Fruit fly (Drosophila melanogaster) whole organism, embryonic: ENCODE results near the gene CG10086.

Experiments used
- Aef1 ChIP-seq: fragments of 200-800 bp; sonication (Bioruptor generic); IDR thresholded peaks from 3 replicates; pipeline ENCODE4 v1.3.6; 2022; ENCODE audit warnings: missing biosample characterization, missing genetic modification characterization
- Bdp1 ChIP-seq: fragments of 200-800 bp; sonication (Bioruptor generic); optimal IDR thresholded peaks from 3 replicates; lab custom pipeline; 2016; ENCODE audit warnings: missing biosample characterization, missing genetic modification characterization
- CG10147 ChIP-seq: fragments of 200-800 bp; sonication (Bioruptor generic); optimal IDR thresholded peaks from 2 replicates; lab custom pipeline; 2019; ENCODE audit warnings: missing biosample characterization, mild to moderate bottlenecking, missing genetic modification characterization, moderate library complexity
- CG13894 ChIP-seq: fragments of 200-800 bp; sonication (Bioruptor generic); optimal IDR thresholded peaks from 3 replicates; lab custom pipeline; 2018; ENCODE audit warnings: missing biosample characterization, mild to moderate bottlenecking, missing genetic modification characterization, moderate library complexity
- CG15011 ChIP-seq: fragments of 200-800 bp; sonication (Bioruptor generic); optimal IDR thresholded peaks from 3 replicates; lab custom pipeline; 2018; ENCODE audit warnings: missing biosample characterization, mild to moderate bottlenecking, missing genetic modification characterization
- CG15514 ChIP-seq: fragments of 200-800 bp; sonication (Bioruptor generic); optimal IDR thresholded peaks from 3 replicates; lab custom pipeline; 2017; ENCODE audit warnings: missing biosample characterization, missing genetic modification characterization, mild to moderate bottlenecking, moderate library complexity, missing genetic modification reagents
- CG1647 ChIP-seq: fragments of 200-800 bp; sonication (Bioruptor generic); optimal IDR thresholded peaks from 3 replicates; lab custom pipeline; 2016; ENCODE audit warnings: missing biosample characterization, missing genetic modification characterization
- CG16815 ChIP-seq: fragments of 200-800 bp; sonication (Bioruptor generic); optimal IDR thresholded peaks from 3 replicates; lab custom pipeline; 2017; ENCODE audit warnings: missing biosample characterization, mild to moderate bottlenecking, missing genetic modification characterization
- CG17385 ChIP-seq: fragments of 200-800 bp; sonication (Bioruptor generic); optimal IDR thresholded peaks from 3 replicates; lab custom pipeline; 2018; ENCODE audit warnings: missing biosample characterization, mild to moderate bottlenecking, missing genetic modification characterization
- CG18011 ChIP-seq: fragments of 200-800 bp; sonication (Bioruptor generic); optimal IDR thresholded peaks from 2 replicates; lab custom pipeline; 2017; ENCODE audit warnings: missing biosample characterization, missing genetic modification characterization, mild to moderate bottlenecking, moderate library complexity, missing genotype
- CG18619 ChIP-seq: fragments of 200-800 bp; sonication (Bioruptor generic); optimal IDR thresholded peaks from 3 replicates; lab custom pipeline; 2017; ENCODE audit warnings: missing biosample characterization, mild to moderate bottlenecking, missing genetic modification characterization
- CG2129 ChIP-seq: fragments of 200-800 bp; sonication (Bioruptor generic); IDR thresholded peaks from 2 replicates; pipeline ENCODE4 v1.3.6; 2022; ENCODE audit warnings: missing biosample characterization, missing genetic modification characterization; ENCODE audit not compliant: partially characterized antibody
- CG2678 ChIP-seq: fragments of 200-800 bp; sonication (Bioruptor generic); optimal IDR thresholded peaks from 3 replicates; lab custom pipeline; 2019; ENCODE audit warnings: missing biosample characterization, mild to moderate bottlenecking, missing genetic modification characterization, moderate library complexity
- CG30020 ChIP-seq: fragments of 200-800 bp; optimal IDR thresholded peaks from 2 replicates; lab custom pipeline; 2019; ENCODE audit warnings: missing biosample characterization, mild to moderate bottlenecking, missing genetic modification characterization, moderate library complexity
- CG3726 ChIP-seq: fragments of 200-800 bp; sonication (Bioruptor generic); IDR thresholded peaks from 3 replicates; pipeline ENCODE4, ENCODE4 v1.3.6; 2022; ENCODE audit warnings: missing biosample characterization, missing genetic modification characterization
- CG6272 ChIP-seq: fragments of 200-800 bp; sonication (Bioruptor generic); IDR thresholded peaks from 2 replicates; pipeline ENCODE4 v1.3.6; 2022; ENCODE audit warnings: missing biosample characterization, missing genetic modification characterization
- CG7372 ChIP-seq: fragments of 200-800 bp; sonication (Bioruptor generic); IDR thresholded peaks from 2 replicates; pipeline ENCODE4 v1.3.6; 2022; ENCODE audit warnings: missing biosample characterization, missing genetic modification characterization
- CG8281 ChIP-seq: fragments of 200-800 bp; sonication (Bioruptor generic); optimal IDR thresholded peaks from 2 replicates; lab custom pipeline; 2018; ENCODE audit warnings: missing biosample characterization, mild to moderate bottlenecking, missing genetic modification characterization, moderate library complexity
- CG9932 ChIP-seq: fragments of 200-800 bp; sonication (Bioruptor generic); IDR thresholded peaks from 2 replicates; pipeline ENCODE4 v1.3.6; 2022; ENCODE audit warnings: missing biosample characterization, missing genetic modification characterization
- CkIIα-i1 ChIP-seq: fragments of 200-800 bp; sonication (Bioruptor generic); IDR thresholded peaks from 2 replicates; pipeline ENCODE4 v1.3.6; 2022; ENCODE audit warnings: missing biosample characterization, missing genetic modification characterization
- D19B ChIP-seq: fragments of 200-800 bp; sonication (Bioruptor generic); optimal IDR thresholded peaks from 2 replicates; lab custom pipeline; 2017; ENCODE audit warnings: missing biosample characterization, mild to moderate bottlenecking, missing genetic modification characterization
- Med ChIP-seq: fragments of 200-800 bp; sonication (Bioruptor generic); peaks from one replicate; lab custom pipeline; 2016; ENCODE audit warnings: missing biosample characterization, missing genetic modification characterization, mild to moderate bottlenecking, inconsistent platforms, moderate library complexity
- Mes4 ChIP-seq: fragments of 200-800 bp; sonication (Bioruptor generic); optimal IDR thresholded peaks from 2 replicates; lab custom pipeline; 2016; ENCODE audit warnings: missing biosample characterization, missing genetic modification characterization
- Rfx ChIP-seq: fragments of 200-800 bp; sonication (Bioruptor generic); IDR thresholded peaks from 2 replicates; pipeline ENCODE4 v1.3.6; 2022; ENCODE audit warnings: missing biosample characterization, missing genetic modification characterization
- Sox102F ChIP-seq: fragments of 200-800 bp; sonication (Bioruptor generic); optimal IDR thresholded peaks from 2 replicates; lab custom pipeline; 2018; ENCODE audit warnings: missing biosample characterization, mild to moderate bottlenecking, missing genetic modification characterization, moderate library complexity
- Spps ChIP-seq: fragments of 200-800 bp; sonication (Bioruptor generic); optimal IDR thresholded peaks from 2 replicates; lab custom pipeline; 2018; ENCODE audit warnings: missing biosample characterization, mild to moderate bottlenecking, missing genetic modification characterization
- bbx ChIP-seq: fragments of 200-800 bp; sonication (Bioruptor generic); IDR thresholded peaks from 2 replicates; pipeline ENCODE4 v1.3.6; 2022; ENCODE audit warnings: missing biosample characterization, missing genetic modification characterization; ENCODE audit not compliant: partially characterized antibody
- cwo ChIP-seq: fragments of 200-800 bp; sonication (Bioruptor generic); optimal IDR thresholded peaks from 3 replicates; lab custom pipeline; 2017; ENCODE audit warnings: missing biosample characterization, missing genetic modification characterization, mild to moderate bottlenecking, moderate library complexity, missing genetic modification reagents
- dimm ChIP-seq: fragments of 200-800 bp; sonication (Bioruptor generic); IDR thresholded peaks from 2 replicates; pipeline ENCODE4 v1.3.6; 2022; ENCODE audit warnings: missing biosample characterization, missing genetic modification characterization
- dmrt99B ChIP-seq: fragments of 200-800 bp; sonication (Bioruptor generic); optimal IDR thresholded peaks from 2 replicates; lab custom pipeline; 2018; ENCODE audit warnings: missing biosample characterization, mild to moderate bottlenecking, missing genetic modification characterization, moderate library complexity
- fd102C ChIP-seq: fragments of 200-800 bp; sonication (Bioruptor generic); optimal IDR thresholded peaks from 2 replicates; lab custom pipeline; 2018; ENCODE audit warnings: missing biosample characterization, mild to moderate bottlenecking, missing genetic modification characterization, moderate library complexity
- gce ChIP-seq: fragments of 200-800 bp; sonication (Bioruptor generic); IDR thresholded peaks from 3 replicates; pipeline ENCODE4 v1.3.6; 2022; ENCODE audit warnings: missing biosample characterization, missing genetic modification characterization
- gsb-n ChIP-seq: fragments of 200-800 bp; sonication (Bioruptor generic); optimal IDR thresholded peaks from 3 replicates; lab custom pipeline; 2018; ENCODE audit warnings: missing biosample characterization, mild to moderate bottlenecking, missing genetic modification characterization
- h ChIP-seq: fragments of >200 bp; optimal IDR thresholded peaks from 2 replicates; lab custom pipeline; 2017
- ham ChIP-seq: fragments of 200-800 bp; sonication (Bioruptor generic); IDR thresholded peaks from 2 replicates; pipeline ENCODE4 v1.3.6; 2022; ENCODE audit warnings: missing biosample characterization, missing genetic modification characterization
- ind ChIP-seq: fragments of 200-800 bp; sonication (Bioruptor generic); optimal IDR thresholded peaks from 3 replicates; lab custom pipeline; 2016; ENCODE audit warnings: missing biosample characterization, missing genetic modification characterization
- mam ChIP-seq: fragments of 200-800 bp; sonication (Bioruptor generic); optimal IDR thresholded peaks from 3 replicates; lab custom pipeline; 2016; ENCODE audit warnings: missing biosample characterization, missing genetic modification characterization
- mirr ChIP-seq: fragments of 200-800 bp; sonication (Bioruptor generic); optimal IDR thresholded peaks from 3 replicates; lab custom pipeline; 2018; ENCODE audit warnings: missing biosample characterization, mild to moderate bottlenecking, missing genetic modification characterization
- nerfin-1 ChIP-seq: fragments of 200-800 bp; sonication (Bioruptor generic); optimal IDR thresholded peaks from 3 replicates; lab custom pipeline; 2019; ENCODE audit warnings: missing biosample characterization, mild to moderate bottlenecking, missing genetic modification characterization, moderate library complexity
- org-1 ChIP-seq: fragments of 200-800 bp; sonication (Bioruptor generic); optimal IDR thresholded peaks from 2 replicates; lab custom pipeline; 2017; ENCODE audit warnings: missing biosample characterization, missing genetic modification characterization
- pho ChIP-seq: fragments of 200-800 bp; sonication (Bioruptor generic); optimal IDR thresholded peaks from 2 replicates; lab custom pipeline; 2016; ENCODE audit warnings: missing biosample characterization, missing genetic modification characterization
- ranshi ChIP-seq: fragments of 200-800 bp; sonication (Bioruptor generic); IDR thresholded peaks from 2 replicates; pipeline ENCODE4 v1.3.6; 2022; ENCODE audit warnings: missing biosample characterization, missing genetic modification characterization
- ro ChIP-seq: fragments of 200-800 bp; sonication (Bioruptor generic); IDR thresholded peaks from 2 replicates; pipeline ENCODE4 v1.3.6; 2022; ENCODE audit warnings: missing biosample characterization, missing genetic modification characterization
- sd ChIP-seq: fragments of 200-800 bp; sonication (Bioruptor generic); optimal IDR thresholded peaks from 3 replicates; lab custom pipeline; 2018; ENCODE audit warnings: missing biosample characterization, mild to moderate bottlenecking, missing genetic modification characterization, moderate library complexity
- slbo ChIP-seq: fragments of 200-800 bp; sonication (Bioruptor generic); IDR thresholded peaks from 2 replicates; pipeline ENCODE4 v1.3.6; 2022; ENCODE audit warnings: missing biosample characterization, missing genetic modification characterization
- tna ChIP-seq: fragments of 200-800 bp; sonication (Bioruptor generic); IDR thresholded peaks from 2 replicates; pipeline ENCODE4 v1.3.6; 2022; ENCODE audit warnings: missing biosample characterization, missing genetic modification characterization; ENCODE audit not compliant: partially characterized antibody
- trem ChIP-seq: fragments of 200-800 bp; optimal IDR thresholded peaks from 3 replicates; lab custom pipeline; 2019; ENCODE audit warnings: missing biosample characterization, mild to moderate bottlenecking, missing genetic modification characterization, moderate library complexity
- tx ChIP-seq: fragments of 200-800 bp; sonication (Bioruptor generic); optimal IDR thresholded peaks from 2 replicates; lab custom pipeline; 2016; ENCODE audit warnings: missing biosample characterization, missing genetic modification characterization

CG10086 gene

DNA sequence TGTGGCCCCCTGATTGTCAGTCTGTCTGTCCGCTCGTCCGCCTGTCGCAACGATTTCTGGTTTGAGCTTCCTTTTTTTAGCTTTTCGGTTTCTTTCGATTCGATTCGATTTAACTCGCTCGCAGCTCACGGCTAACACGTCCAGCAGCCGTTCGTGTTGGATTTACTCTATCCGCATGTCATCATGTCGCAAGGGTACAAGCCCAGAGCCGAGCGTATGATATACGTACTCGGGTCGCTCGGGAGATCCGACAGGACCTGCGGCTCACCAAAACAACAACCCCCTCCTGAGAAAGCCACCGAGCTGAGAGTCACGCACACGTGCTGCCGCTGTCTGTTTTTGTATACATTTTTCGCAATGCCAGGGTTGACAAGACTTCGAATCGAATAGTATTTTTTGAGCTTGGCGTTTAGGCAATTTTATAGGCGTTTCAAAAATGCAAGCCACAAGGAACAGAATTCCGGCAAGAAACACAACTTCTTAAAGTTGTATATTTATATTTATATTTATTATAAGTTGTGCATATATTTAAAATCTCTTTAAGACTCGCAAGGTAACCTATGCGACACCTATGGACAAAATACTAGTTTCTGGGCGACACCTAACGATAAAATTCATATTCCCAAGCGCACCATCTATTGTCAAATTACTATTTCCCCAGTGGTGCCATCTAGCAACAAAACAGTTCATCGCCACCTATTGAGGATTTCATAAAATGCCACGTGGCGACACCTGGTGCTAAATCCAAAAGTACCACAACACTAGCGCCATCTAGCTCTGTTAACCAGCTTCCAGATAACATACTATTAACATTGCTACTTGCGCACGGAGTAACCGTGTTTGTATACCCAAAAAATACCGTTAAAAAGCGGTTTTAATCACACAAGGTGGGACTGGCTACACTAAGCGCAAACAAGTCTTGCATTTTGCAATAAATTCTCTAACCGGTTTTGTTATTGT, 19.5 kb downstream of the CG10086 start, which contains the start of the genes CG2993 and sgll (continued):
- peak; percentile 86 for TF ChIP-seq CG18619 (GFP tag; lab: Kevin White, UChicago)
- peak; percentile 95 for TF ChIP-seq ind (GFP tag; lab: Kevin White, UChicago)
- TF ChIP-seq CG15514 (GFP tag; lab: Kevin White, UChicago): peak; percentile 76
- TF ChIP-seq org-1 (GFP tag; lab: Kevin White, UChicago): peak; percentile 83
- peak; percentile 70 for TF ChIP-seq CG17385 (GFP tag; lab: Kevin White, UChicago)
- TF ChIP-seq mirr (GFP tag; lab: Kevin White, UChicago): peak; percentile 89
- TF ChIP-seq h (lab: Kevin White, UChicago): no peak
- TF ChIP-seq D19B: peak; percentile 72
- TF ChIP-seq CG7372 (GFP tag; lab: Robert Waterston, UW): peak; percentile 83
- TF ChIP-seq Bdp1 (GFP tag; lab: Kevin White, UChicago): peak; percentile 63
- TF ChIP-seq CG3726: peak; percentile 88; the same call in 2 of the 3 replicates
- TF ChIP-seq sd (tag; lab: Kevin White, UChicago): peak; percentile 94
- TF ChIP-seq dimm (GFP tag; lab: Robert Waterston, UW): peak; percentile 62
- TF ChIP-seq Sox102F (GFP tag; lab: Kevin White, UChicago): peak; percentile 94
- TF ChIP-seq tx (GFP tag; lab: Kevin White, UChicago): peak; percentile 80
- peak; percentile 98 for TF ChIP-seq slbo (GFP tag; lab: Robert Waterston, UW)
- TF ChIP-seq CG30020 (tag; lab: Kevin White, UChicago): peak; percentile 24
- peak; percentile 67 for TF ChIP-seq fd102C (GFP tag; lab: Kevin White, UChicago)
- peak; percentile 42 for TF ChIP-seq CG8281 (tag; lab: Kevin White, UChicago)
- peak; percentile 61 for TF ChIP-seq trem (tag; lab: Kevin White, UChicago)
- peak; percentile 96 for TF ChIP-seq CG9932 (GFP tag; lab: Robert Waterston, UW)
- no peak for TF ChIP-seq CkIIα-i1 (GFP tag; lab: Robert Waterston, UW)
- TF ChIP-seq CG1647: peak; percentile 84
- TF ChIP-seq Aef1 (GFP tag; lab: Robert Waterston, UW): peak; percentile 89
- peak; percentile 86 for TF ChIP-seq cwo (GFP tag; lab: Kevin White, UChicago)
- TF ChIP-seq tna (GFP tag; lab: Robert Waterston, UW): no peak
- no peak for TF ChIP-seq Spps (tag; lab: Kevin White, UChicago)
- TF ChIP-seq CG10147 (GFP tag; lab: Kevin White, UChicago): no peak
- no peak for TF ChIP-seq CG18011
- peak; percentile 54 for TF ChIP-seq CG13894 (tag; lab: Kevin White, UChicago)
- peak; percentile 94 for TF ChIP-seq Mes4 (GFP tag; lab: Kevin White, UChicago)
- TF ChIP-seq ham (GFP tag; lab: Robert Waterston, UW): peak; percentile 60; the same call in 1 of the 2 replicates
- TF ChIP-seq CG2678 (tag; lab: Kevin White, UChicago): peak; percentile 71
- peak; percentile 81 for TF ChIP-seq gce (GFP tag; lab: Robert Waterston, UW)
- peak; percentile 70 for TF ChIP-seq gsb-n
- peak; percentile 87 for TF ChIP-seq CG6272 (GFP tag; lab: Robert Waterston, UW)
- peak; percentile 89 for TF ChIP-seq ro
- TF ChIP-seq ranshi (GFP tag; lab: Robert Waterston, UW): peak; percentile 90; the same call in 1 of the 2 replicates
- peak; percentile 98 for TF ChIP-seq Rfx (GFP tag; lab: Robert Waterston, UW)
- peak; percentile 27; the same call in 1 of the 2 replicates for TF ChIP-seq bbx
- TF ChIP-seq mam (GFP tag; lab: Kevin White, UChicago): peak; percentile 93
- TF ChIP-seq dmrt99B: peak; percentile 79
- peak; percentile 78 for TF ChIP-seq pho (GFP tag; lab: Kevin White, UChicago)
- peak; percentile 93 for TF ChIP-seq CG16815
- TF ChIP-seq nerfin-1: peak; percentile 37
- no peak for TF ChIP-seq CG2129 (GFP tag; lab: Robert Waterston, UW)
- peak; percentile 99 for TF ChIP-seq Med (GFP tag; lab: Kevin White, UChicago)
- TF ChIP-seq CG15011 (GFP tag; lab: Kevin White, UChicago): peak; percentile 61
